Worm (Caenorhabditis elegans): Measurements from ENCODE around the gene C25H3.15.
A peak's percentile ranks its signal among the peaks of the same experiment; 100 is the strongest.

The C25H3.15 gene

ce11 chrII:5638059-5638458, 27.1 kb upstream of the C25H3.15 start, which contains the start of gene F59E12.3:
Gene F59E12.3 (plus strand): TSS chrII:5638359.
- TF ChIP-seq sox-2 (GFP tag; IDR thresholded peaks at IDR 0.05): no peak
- no peak for TF ChIP-seq unc-3 (GFP tag; conservative IDR thresholded peaks at IDR 0.05)
- no peak for TF ChIP-seq unc-3 (tag; optimal IDR thresholded peaks at IDR 0.05)

- TF ChIP-seq elt-4 (tag; optimal IDR thresholded peaks at IDR 0.05) (peak; percentile 41), ceh-24 (tag; optimal IDR thresholded peaks at IDR 0.05) (no peak)
Measured at ce11 chrII:5640362-5641079, 24.6 kb upstream of the C25H3.15 start.

- TF ChIP-seq che-1 (tag; optimal IDR thresholded peaks at IDR 0.05) (no peak), syd-9 (tag; optimal IDR thresholded peaks at IDR 0.05) (no peak), unc-55 (GFP tag; optimal IDR thresholded peaks at IDR 0.05) (no peak), npax-4 (tag; optimal IDR thresholded peaks at IDR 0.05) (no peak), pat-9 (tag; optimal IDR thresholded peaks at IDR 0.05) (no peak), unc-86 (tag; optimal IDR thresholded peaks at IDR 0.05) (no peak), ttx-3 (tag; optimal IDR thresholded peaks at IDR 0.05) (no peak), sdc-2 (tag; optimal IDR thresholded peaks at IDR 0.05) (no peak), ceh-19 (GFP tag; optimal IDR thresholded peaks at IDR 0.05) (no peak), ceh-45 (GFP tag; IDR thresholded peaks at IDR 0.05) (no peak), fax-1 (tag; optimal IDR thresholded peaks at IDR 0.05) (no peak), elt-4 (tag; optimal IDR thresholded peaks at IDR 0.05) (no peak)
Measured at ce11 chrII:5642110-5642509, 23.0 kb upstream of the C25H3.15 start.

- TF ChIP-seq ceh-45 (GFP tag; IDR thresholded peaks at IDR 0.05): no peak
- no peak for TF ChIP-seq ceh-31 (tag; optimal IDR thresholded peaks at IDR 0.05)
- no peak for TF ChIP-seq tbx-7 (tag; optimal IDR thresholded peaks at IDR 0.05)
- TF ChIP-seq rnt-1 (tag; optimal IDR thresholded peaks at IDR 0.05): no peak
- TF ChIP-seq F13H6.1 (tag; optimal IDR thresholded peaks at IDR 0.05): no peak
- no peak for TF ChIP-seq zip-5 (tag; optimal IDR thresholded peaks at IDR 0.05)
- TF ChIP-seq pag-3 (tag; optimal IDR thresholded peaks at IDR 0.05; ENCODE audit: borderline replicate concordance): no peak
- TF ChIP-seq sdc-2 (tag; optimal IDR thresholded peaks at IDR 0.05): no peak
- no peak for TF ChIP-seq madf-2 (tag; optimal IDR thresholded peaks at IDR 0.05)
- TF ChIP-seq nhr-232 (tag; optimal IDR thresholded peaks at IDR 0.05): no peak
- no peak for TF ChIP-seq Y22D7AL.16 (tag; optimal IDR thresholded peaks at IDR 0.05)
- TF ChIP-seq ceh-24 (tag; optimal IDR thresholded peaks at IDR 0.05): no peak
- TF ChIP-seq unc-55 (GFP tag; optimal IDR thresholded peaks at IDR 0.05): no peak
- no peak for TF ChIP-seq ama-1 (optimal IDR thresholded peaks at IDR 0.05)
- TF ChIP-seq C38D4.7 (GFP tag; optimal IDR thresholded peaks at IDR 0.05): no peak
Measured at ce11 chrII:5646942-5647341, 18.2 kb upstream of the C25H3.15 start, which contains the start of gene F59E12.9. Gene F59E12.9 (minus strand): TSS chrII:5647042.

ce11 chrII:5648272-5648671, 16.9 kb upstream of the C25H3.15 start, which contains the start of gene ddl-1:
Gene ddl-1 (minus strand): TSS chrII:5648372.
- TF ChIP-seq che-1 (tag; optimal IDR thresholded peaks at IDR 0.05) (no peak), C08G9.2 (tag; optimal IDR thresholded peaks at IDR 0.05) (no peak), pat-9 (tag; optimal IDR thresholded peaks at IDR 0.05) (no peak), pax-1 (tag; optimal IDR thresholded peaks at IDR 0.05) (no peak), hlh-15 (tag; optimal IDR thresholded peaks at IDR 0.05) (no peak), hlh-13 (GFP tag; optimal IDR thresholded peaks at IDR 0.05) (no peak), tbx-2 (tag; optimal IDR thresholded peaks at IDR 0.05) (no peak), pag-3 (tag; optimal IDR thresholded peaks at IDR 0.05; ENCODE audit: borderline replicate concordance) (no peak), unc-42 (tag; optimal IDR thresholded peaks at IDR 0.05) (no peak), T23F11.4 (GFP tag; optimal IDR thresholded peaks at IDR 0.05) (no peak), hlh-6 (tag; optimal IDR thresholded peaks at IDR 0.05) (no peak), ceh-14 (tag; optimal IDR thresholded peaks at IDR 0.05) (no peak), mec-3 (tag; optimal IDR thresholded peaks at IDR 0.05; ENCODE audit: borderline replicate concordance) (no peak), ceh-48 (tag; optimal IDR thresholded peaks at IDR 0.05) (no peak), C38D4.7 (GFP tag; optimal IDR thresholded peaks at IDR 0.05) (no peak), unc-3 (GFP tag; conservative IDR thresholded peaks at IDR 0.05) (no peak), unc-3 (tag; optimal IDR thresholded peaks at IDR 0.05) (no peak), K09A11.1 (tag; optimal IDR thresholded peaks at IDR 0.05; ENCODE audit: insufficient read depth) (no peak)
